Worm (Caenorhabditis elegans): ENCODE data around the gene flp-11.
A peak's percentile ranks its signal among the peaks of the same experiment; 100 is the strongest.

The flp-11 gene

DNA sequence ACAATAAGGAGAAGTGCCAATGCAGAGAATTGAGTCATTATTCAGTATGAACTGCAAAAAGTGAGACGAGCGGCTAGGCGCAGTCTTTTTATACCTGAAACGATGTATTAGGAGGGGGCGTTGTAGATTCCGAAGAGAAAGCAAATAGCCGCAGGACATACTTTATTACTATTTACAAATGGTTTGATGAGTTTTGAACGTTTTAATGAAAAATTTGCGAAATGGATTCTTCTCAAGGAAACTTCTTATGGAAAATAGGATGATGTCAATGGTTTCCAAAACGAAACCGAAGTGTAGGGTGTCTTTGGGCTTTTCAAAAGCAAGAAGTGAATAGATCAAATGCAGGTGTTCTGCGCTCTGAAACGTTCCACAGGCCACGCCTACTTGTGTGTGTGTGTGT lies at the start of gene flp-11:
flp-11 (minus strand) TSS at position 101 of the 400 bp plus-strand sequence.
- TF ChIP-seq T20F7.1 (GFP tag; optimal IDR thresholded peaks at IDR 0.05) = no peak
- TF ChIP-seq unc-39 (tag; optimal IDR thresholded peaks at IDR 0.05) = no peak
- TF ChIP-seq dmd-6 (GFP tag; IDR thresholded peaks at IDR 0.05) = no peak
- TF ChIP-seq F37D6.2 (tag; optimal IDR thresholded peaks at IDR 0.05) = no peak
- no peak for TF ChIP-seq lin-1 (GFP tag; IDR thresholded peaks at IDR 0.05)

DNA sequence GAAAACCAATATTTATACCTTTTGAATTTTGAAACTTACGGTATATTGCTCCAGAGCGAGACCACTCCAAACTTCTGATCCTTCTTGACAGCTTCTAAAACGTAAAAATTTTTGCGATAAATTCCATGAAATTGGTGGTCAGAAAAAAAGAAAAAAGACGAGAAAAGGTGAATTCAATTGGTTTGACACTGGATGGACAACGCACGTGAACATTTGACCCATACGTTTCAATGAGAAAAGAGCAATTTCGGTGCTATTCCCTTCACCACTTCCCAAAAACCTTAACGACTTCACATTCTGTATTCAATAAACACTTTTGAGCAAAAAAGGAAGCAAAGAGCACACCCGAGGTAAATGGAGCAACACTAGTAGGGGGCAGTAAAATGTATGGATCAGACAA lies 49.5 kb upstream of the flp-11 start, which contains the start of gene acc-3:
acc-3 (minus strand) TSS at position 101 of the 400 bp plus-strand sequence.
- no peak for TF ChIP-seq lir-3 (tag; optimal IDR thresholded peaks at IDR 0.05)
- TF ChIP-seq php-3 (GFP tag; IDR thresholded peaks at IDR 0.05) = no peak
- TF ChIP-seq nhr-41 (GFP tag; IDR thresholded peaks at IDR 0.05) = no peak
- no peak for TF ChIP-seq ceh-32 (tag; optimal IDR thresholded peaks at IDR 0.05; ENCODE audit: poor library complexity)
- TF ChIP-seq spr-3 (GFP tag; optimal IDR thresholded peaks at IDR 0.05) = no peak
- no peak for TF ChIP-seq aly-2 (tag; optimal IDR thresholded peaks at IDR 0.05)
- no peak for TF ChIP-seq zfp-3 (GFP tag; conservative IDR thresholded peaks at IDR 0.05)
- no peak for TF ChIP-seq pha-4 (GFP tag; IDR thresholded peaks at IDR 0.05)
- TF ChIP-seq pha-4 (tag; optimal IDR thresholded peaks at IDR 0.05) = no peak
- no peak for TF ChIP-seq rbr-2 (tag; optimal IDR thresholded peaks at IDR 0.05)
- TF ChIP-seq arid-1 (GFP tag; conservative IDR thresholded peaks at IDR 0.05) = no peak
- no peak for TF ChIP-seq lin-38 (GFP tag; IDR thresholded peaks at IDR 0.05)
- no peak for TF ChIP-seq snpc-1.2 (GFP tag; IDR thresholded peaks at IDR 0.05)
- TF ChIP-seq T20F7.1 (GFP tag; optimal IDR thresholded peaks at IDR 0.05) = no peak
- no peak for TF ChIP-seq dve-1 (tag; optimal IDR thresholded peaks at IDR 0.05; ENCODE audit: insufficient read depth)

- no peak for TF ChIP-seq nhr-76 (tag; optimal IDR thresholded peaks at IDR 0.05)
- no peak for TF ChIP-seq skn-1 (tag; optimal IDR thresholded peaks at IDR 0.05)
- TF ChIP-seq aha-1 (tag) = peak; percentile 75
- TF ChIP-seq zfp-3 (GFP tag; conservative IDR thresholded peaks at IDR 0.05) = no peak
- TF ChIP-seq zip-2 (tag; optimal IDR thresholded peaks at IDR 0.05) = no peak
- peak in 1 of 2 experiments; percentile 12 for TF ChIP-seq unc-62 (GFP tag; optimal IDR thresholded peaks at IDR 0.05 in 1 of 2)
- TF ChIP-seq unc-62 (tag; optimal IDR thresholded peaks at IDR 0.05) = no peak
- TF ChIP-seq ces-1 (GFP tag; optimal IDR thresholded peaks at IDR 0.05) = peak; percentile 58
- peak; percentile 70; the same call in 1 of the 2 replicates for TF ChIP-seq egl-43 (GFP tag; IDR thresholded peaks at IDR 0.05)
- no peak for TF ChIP-seq egl-27 (tag; optimal IDR thresholded peaks at IDR 0.05)
- peak in 1 of 2 experiments; percentile 10 for TF ChIP-seq lsy-2 (tag; optimal IDR thresholded peaks at IDR 0.05)
- no peak for TF ChIP-seq php-3 (GFP tag; IDR thresholded peaks at IDR 0.05)
- no peak for TF ChIP-seq nhr-6 (tag; optimal IDR thresholded peaks at IDR 0.05)
- TF ChIP-seq nhr-11 (tag; optimal IDR thresholded peaks at IDR 0.05) = no peak
- TF ChIP-seq ztf-7 (tag; optimal IDR thresholded peaks at IDR 0.05) = no peak
- 0 out of 2 replicates have a peak, but pooled peaks have one; percentile 35 for TF ChIP-seq hmg-1.1 (GFP tag; IDR thresholded peaks at IDR 0.05)
- peak; percentile 3 for TF ChIP-seq F37D6.2 (tag; optimal IDR thresholded peaks at IDR 0.05)
- TF ChIP-seq ctbp-1 (GFP tag; IDR thresholded peaks at IDR 0.05) = 0 out of 2 replicates have a peak, but pooled peaks have one; percentile 40
- no peak for TF ChIP-seq madf-9 (GFP tag; conservative IDR thresholded peaks at IDR 0.05)
- TF ChIP-seq rbr-2 (tag; optimal IDR thresholded peaks at IDR 0.05) = peak; percentile 28
Observed at ce11 chrX:4720603-4721529, 42.9 kb upstream of the flp-11 start, which contains the start of gene F55D10.4. Gene F55D10.4 (minus strand): TSS chrX:4720653.

DNA sequence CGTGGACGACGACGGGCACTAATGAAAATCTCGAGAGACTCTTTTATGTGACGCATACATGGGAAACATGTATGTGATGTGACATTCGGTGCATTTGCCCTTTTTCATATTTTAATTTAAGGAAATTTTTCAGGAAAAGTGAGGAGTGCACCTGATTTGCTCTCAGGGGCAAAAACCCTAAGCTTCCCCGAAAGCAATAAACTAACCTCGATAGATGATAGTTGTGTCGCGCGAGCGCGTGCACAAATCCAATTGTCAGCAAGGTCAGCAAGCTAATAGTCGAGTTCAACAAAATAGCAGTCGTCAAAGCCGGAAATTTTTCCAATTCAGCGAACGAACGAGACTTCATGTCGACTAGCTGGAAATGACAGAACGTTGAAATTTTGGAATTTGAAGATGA lies 40.2 kb upstream of the flp-11 start:
- TF ChIP-seq aha-1 (tag) (peak; percentile 77), nhr-42 (GFP tag; IDR thresholded peaks at IDR 0.05) (no peak), ceh-32 (tag; optimal IDR thresholded peaks at IDR 0.05; ENCODE audit: poor library complexity) (no peak), ctbp-1 (GFP tag; IDR thresholded peaks at IDR 0.05) (0 out of 2 replicates have a peak, but pooled peaks have one; percentile 34), ceh-82 (tag; optimal IDR thresholded peaks at IDR 0.05) (no peak), nhr-10 (tag; optimal IDR thresholded peaks at IDR 0.05) (no peak), fkh-10 (GFP tag; optimal IDR thresholded peaks at IDR 0.05) (peak; percentile 62)

Measured in whole organism, L4 larva.